Fruit fly (Drosophila melanogaster) whole organism, embryonic: Measurements from ENCODE around the gene CG8034.

Experiments used
- Adf1 ChIP-seq: fragments of 200-800 bp; sonication (Bioruptor generic); IDR thresholded peaks from 2 replicates; pipeline ENCODE4 v1.3.6; 2022; ENCODE audit warnings: missing biosample characterization, missing genetic modification characterization
- B-H2 ChIP-seq: fragments of 200-800 bp; sonication (Bioruptor generic); optimal IDR thresholded peaks from 2 replicates; lab custom pipeline; 2018; ENCODE audit warnings: missing biosample characterization, mild to moderate bottlenecking, missing genetic modification characterization
- CG10654 ChIP-seq: fragments of 200-800 bp; sonication (Bioruptor generic); optimal IDR thresholded peaks from 2 replicates; lab custom pipeline; 2016; ENCODE audit warnings: missing biosample characterization, missing genetic modification characterization
- CG11696 ChIP-seq: fragments of 200-800 bp; sonication (Bioruptor generic); IDR thresholded peaks from 2 replicates; pipeline ENCODE4 v1.3.6; 2022; ENCODE audit warnings: missing biosample characterization, missing genetic modification characterization
- CG13123 ChIP-seq: fragments of 200-800 bp; sonication (Bioruptor generic); optimal IDR thresholded peaks from 2 replicates; lab custom pipeline; 2016; ENCODE audit warnings: missing biosample characterization, missing genetic modification characterization
- CG13624 ChIP-seq: fragments of 200-800 bp; sonication (Bioruptor generic); optimal IDR thresholded peaks from 2 replicates; lab custom pipeline; 2016; ENCODE audit warnings: missing biosample characterization, missing genetic modification characterization
- CG15479 ChIP-seq: fragments of 200-800 bp; sonication (Bioruptor generic); optimal IDR thresholded peaks from 3 replicates; lab custom pipeline; 2019; ENCODE audit warnings: missing biosample characterization, mild to moderate bottlenecking, missing genetic modification characterization, moderate library complexity
- CG16779 ChIP-seq: fragments of 200-800 bp; sonication (Bioruptor generic); IDR thresholded peaks from 2 replicates; pipeline ENCODE4 v1.3.6; 2022; ENCODE audit warnings: missing biosample characterization, missing genetic modification characterization
- CG17328 ChIP-seq: fragments of 200-800 bp; sonication (Bioruptor generic); IDR thresholded peaks from 2 replicates; pipeline ENCODE4 v1.3.6; 2022; ENCODE audit warnings: missing biosample characterization, missing genetic modification characterization
- CG17361 ChIP-seq: fragments of 200-800 bp; sonication (Bioruptor generic); IDR thresholded peaks from 3 replicates; pipeline ENCODE4 v1.3.6; 2022; ENCODE audit warnings: missing biosample characterization, missing genetic modification characterization
- CG17385 ChIP-seq: fragments of 200-800 bp; sonication (Bioruptor generic); optimal IDR thresholded peaks from 3 replicates; lab custom pipeline; 2018; ENCODE audit warnings: missing biosample characterization, mild to moderate bottlenecking, missing genetic modification characterization
- CG2712 ChIP-seq: fragments of 200-800 bp; optimal IDR thresholded peaks from 3 replicates; lab custom pipeline; 2019; ENCODE audit warnings: missing biosample characterization, mild to moderate bottlenecking, missing genetic modification characterization, moderate library complexity
- CG43689 ChIP-seq: fragments of 200-800 bp; sonication (Bioruptor generic); IDR thresholded peaks from 2 replicates; pipeline ENCODE4 v1.3.6; 2022; ENCODE audit warnings: missing biosample characterization, missing genetic modification characterization
- CG6175 ChIP-seq: fragments of 200-800 bp; sonication (Bioruptor generic); IDR thresholded peaks from 3 replicates; pipeline ENCODE4 v1.3.6; 2022; ENCODE audit warnings: missing biosample characterization, missing genetic modification characterization
- CG6683 ChIP-seq: fragments of 200-800 bp; sonication (Bioruptor generic); optimal IDR thresholded peaks from 2 replicates; lab custom pipeline; 2017; ENCODE audit warnings: missing biosample characterization, mild to moderate bottlenecking, missing genetic modification characterization, missing genetic modification reagents
- CG7963 ChIP-seq: fragments of 200-800 bp; sonication (Bioruptor generic); IDR thresholded peaks from 3 replicates; pipeline ENCODE4 v1.3.6; 2022; ENCODE audit warnings: missing biosample characterization, missing genetic modification characterization; ENCODE audit not compliant: partially characterized antibody
- CG8388 ChIP-seq: fragments of 200-800 bp; sonication (Bioruptor generic); optimal IDR thresholded peaks from 2 replicates; lab custom pipeline; 2019; ENCODE audit warnings: missing biosample characterization, mild to moderate bottlenecking, missing genetic modification characterization, moderate library complexity
- CG8924 ChIP-seq: fragments of 200-800 bp; optimal IDR thresholded peaks from 3 replicates; lab custom pipeline; 2019; ENCODE audit warnings: missing biosample characterization, mild to moderate bottlenecking, missing genetic modification characterization, moderate library complexity
- CG9797 ChIP-seq: fragments of 200-800 bp; sonication (Bioruptor generic); optimal IDR thresholded peaks from 3 replicates; lab custom pipeline; 2018; ENCODE audit warnings: missing biosample characterization, mild to moderate bottlenecking, missing genetic modification characterization
- CG9876 ChIP-seq: fragments of 200-800 bp; sonication (Bioruptor generic); optimal IDR thresholded peaks from 2 replicates; lab custom pipeline; 2016; ENCODE audit warnings: missing biosample characterization, missing genetic modification characterization
- Dll ChIP-seq: fragments of 200-800 bp; sonication (Bioruptor generic); IDR thresholded peaks from 4 replicates; pipeline ENCODE4 v1.3.6; 2022; ENCODE audit warnings: missing biosample characterization, missing genetic modification characterization; ENCODE audit not compliant: partially characterized antibody
- Hmr ChIP-seq: fragments of 200-800 bp; sonication (Bioruptor generic); optimal IDR thresholded peaks from 3 replicates; lab custom pipeline; 2017; ENCODE audit warnings: mild to moderate bottlenecking, missing biosample characterization, missing genetic modification reagents, missing genetic modification characterization
- Lim3 ChIP-seq: fragments of 200-800 bp; sonication (Bioruptor generic); IDR thresholded peaks from 2 replicates; pipeline ENCODE4 v1.3.6; 2022; ENCODE audit warnings: missing biosample characterization, missing genetic modification characterization
- Lpt ChIP-seq: fragments of >200 bp; optimal IDR thresholded peaks from 2 replicates; lab custom pipeline; 2018; ENCODE audit warnings: missing biosample characterization, missing genetic modification characterization
- NC2α ChIP-seq: fragments of 200-800 bp; sonication (Bioruptor generic); optimal IDR thresholded peaks from 2 replicates; lab custom pipeline; 2016; ENCODE audit warnings: missing biosample characterization, missing genetic modification characterization
- Ravus ChIP-seq: fragments of 200-800 bp; sonication (Bioruptor generic); IDR thresholded peaks from 2 replicates; pipeline ENCODE4 v1.3.6; 2022; ENCODE audit warnings: missing biosample characterization, missing genetic modification characterization
- ash1 ChIP-seq: fragments of 200-800 bp; sonication (Bioruptor generic); optimal IDR thresholded peaks from 2 replicates; lab custom pipeline; 2018; ENCODE audit warnings: missing biosample characterization, mild to moderate bottlenecking, missing genetic modification characterization
- az2 ChIP-seq: fragments of 200-800 bp; sonication (Bioruptor generic); optimal IDR thresholded peaks from 3 replicates; lab custom pipeline; 2016; ENCODE audit warnings: missing biosample characterization, missing genetic modification characterization
- bbx ChIP-seq: fragments of 200-800 bp; sonication (Bioruptor generic); IDR thresholded peaks from 2 replicates; pipeline ENCODE4 v1.3.6; 2022; ENCODE audit warnings: missing biosample characterization, missing genetic modification characterization; ENCODE audit not compliant: partially characterized antibody
- cad ChIP-seq: fragments of >200 bp; optimal IDR thresholded peaks from 2 replicates; lab custom pipeline; 2017; ENCODE audit warnings: missing biosample characterization, missing genetic modification characterization
- corto ChIP-seq: fragments of 200-800 bp; sonication (Bioruptor generic); optimal IDR thresholded peaks from 2 replicates; lab custom pipeline; 2016; ENCODE audit warnings: missing biosample characterization, mild to moderate bottlenecking, missing genetic modification characterization, moderate library complexity
- crp ChIP-seq, 2 experiments: fragments of 200-800 bp; sonication (Bioruptor generic); optimal IDR thresholded peaks; 2 replicates in 1 of 2; 3 replicates in 1 of 2; lab custom pipeline; 2017; ENCODE audit warnings: missing biosample characterization in 2 of 2, missing genetic modification characterization in 2 of 2, mild to moderate bottlenecking in 1 of 2, moderate library complexity in 1 of 2
- cwo ChIP-seq: fragments of 200-800 bp; sonication (Bioruptor generic); optimal IDR thresholded peaks from 3 replicates; lab custom pipeline; 2017; ENCODE audit warnings: missing biosample characterization, missing genetic modification characterization, mild to moderate bottlenecking, moderate library complexity, missing genetic modification reagents
- eve ChIP-seq, 2 experiments: fragments of >200 bp; optimal IDR thresholded peaks; 2 replicates each; lab custom pipeline; 2017; ENCODE audit warnings: missing biosample characterization in 2 of 2, missing genetic modification characterization in 2 of 2
- ewg ChIP-seq: fragments of 200-800 bp; sonication (Bioruptor generic); optimal IDR thresholded peaks from 3 replicates; lab custom pipeline; 2017; ENCODE audit warnings: mild to moderate bottlenecking, missing biosample characterization, missing genetic modification reagents, missing genetic modification characterization
- fd102C ChIP-seq: fragments of 200-800 bp; sonication (Bioruptor generic); optimal IDR thresholded peaks from 2 replicates; lab custom pipeline; 2018; ENCODE audit warnings: missing biosample characterization, mild to moderate bottlenecking, missing genetic modification characterization, moderate library complexity
- ftz-f1 ChIP-seq: fragments of 200-800 bp; sonication (Bioruptor generic); optimal IDR thresholded peaks from 2 replicates; lab custom pipeline; 2016; ENCODE audit warnings: missing biosample characterization, missing genetic modification characterization
- hbn ChIP-seq: fragments of 200-800 bp; sonication (Bioruptor generic); IDR thresholded peaks from 2 replicates; pipeline ENCODE4 v1.3.6; 2022; ENCODE audit warnings: missing biosample characterization, missing genetic modification characterization; ENCODE audit not compliant: partially characterized antibody
- jumu ChIP-seq: fragments of 200-800 bp; sonication (Bioruptor generic); optimal IDR thresholded peaks from 3 replicates; lab custom pipeline; 2016; ENCODE audit warnings: missing biosample characterization, missing genetic modification characterization
- oc ChIP-seq: fragments of 200-800 bp; sonication (Bioruptor generic); optimal IDR thresholded peaks from 2 replicates; lab custom pipeline; 2018; ENCODE audit warnings: missing biosample characterization, mild to moderate bottlenecking, missing genetic modification characterization, moderate library complexity
- prd ChIP-seq, 3 experiments: fragments of >200 bp in 2 of 3; fragments of 200-800 bp in 1 of 3; sonication (Bioruptor generic) in 1 of 3; optimal IDR thresholded peaks in 2 of 3; IDR thresholded peaks in 1 of 3; 2 replicates in 2 of 3; 3 replicates in 1 of 3; pipeline versions ENCODE4 v1.3.6 to Lab custom; 2017 to 2022; ENCODE audit warnings: missing biosample characterization in 1 of 3, missing genetic modification characterization in 1 of 3
- pzg ChIP-seq: fragments of 200-800 bp; sonication (Bioruptor generic); optimal IDR thresholded peaks from 3 replicates; lab custom pipeline; 2018; ENCODE audit warnings: missing biosample characterization, mild to moderate bottlenecking, missing genetic modification characterization, moderate library complexity
- ssp ChIP-seq: fragments of 200-800 bp; sonication (Bioruptor generic); IDR thresholded peaks from 2 replicates; pipeline ENCODE4 v1.3.6; 2022; ENCODE audit warnings: missing biosample characterization, missing genetic modification characterization
- ttk ChIP-seq: fragments of 200-800 bp; sonication (Bioruptor generic); IDR thresholded peaks from 2 replicates; pipeline ENCODE4 v2.1.2; 2022; ENCODE audit warnings: missing biosample characterization, missing genetic modification characterization
- tup ChIP-seq: fragments of 200-800 bp; sonication (Bioruptor generic); optimal IDR thresholded peaks from 2 replicates; lab custom pipeline; 2016; ENCODE audit warnings: missing biosample characterization, mild to moderate bottlenecking, missing genetic modification characterization, moderate library complexity
- unc-4 ChIP-seq: fragments of 200-800 bp; sonication (Bioruptor generic); IDR thresholded peaks from 2 replicates; pipeline ENCODE4 v1.3.6; 2022; ENCODE audit warnings: missing biosample characterization, missing genetic modification characterization; ENCODE audit not compliant: partially characterized antibody
- vvl ChIP-seq: fragments of 200-800 bp; sonication (Bioruptor generic); IDR thresholded peaks from 2 replicates; pipeline ENCODE4 v1.3.6; 2022; ENCODE audit warnings: missing biosample characterization, missing genetic modification characterization

The CG8034 gene

dm6 chrX:19297899-19298784 lies at the start of gene CG8034 (continued):
- TF ChIP-seq cwo (GFP tag; lab: Kevin White, UChicago): peak; percentile 96
- peak; percentile 95 for TF ChIP-seq vvl (GFP tag; lab: Robert Waterston, UW)
- peak; percentile 68 for TF ChIP-seq CG43689 (GFP tag; lab: Robert Waterston, UW)
- TF ChIP-seq CG13123: peak; percentile 80
- TF ChIP-seq Adf1 (GFP tag; lab: Robert Waterston, UW): peak; percentile 96
- peak; percentile 24 for TF ChIP-seq pzg (GFP tag; lab: Kevin White, UChicago)
- TF ChIP-seq CG13624 (GFP tag; lab: Kevin White, UChicago): peak; percentile 97
- peak; percentile 65; the same call in 1 of the 2 replicates for TF ChIP-seq CG16779 (GFP tag; lab: Robert Waterston, UW)
- peak; percentile 92 for TF ChIP-seq ewg (GFP tag; lab: Kevin White, UChicago)
- no peak for TF ChIP-seq cad (GFP tag; lab: Kevin White, UChicago)
- peak; percentile 93 for TF ChIP-seq corto (GFP tag; lab: Kevin White, UChicago)
- 0 out of 3 replicates have a peak, but pooled peaks have one; percentile 7 for TF ChIP-seq CG7963 (GFP tag; lab: Robert Waterston, UW)
- peak; percentile 71; the same call in 1 of the 2 replicates for TF ChIP-seq Lim3 (GFP tag; lab: Robert Waterston, UW)
- TF ChIP-seq bbx (GFP tag; lab: Robert Waterston, UW): 0 out of 2 replicates have a peak, but pooled peaks have one; percentile 42
- TF ChIP-seq ash1: peak; percentile 64
- peak; percentile 87 for TF ChIP-seq ssp
- TF ChIP-seq Ravus: peak; percentile 71
- peak in 1 of 2 experiments; percentile 68 for TF ChIP-seq crp (GFP tag; optimal IDR thresholded peaks at IDR 0.05; lab: Kevin White, UChicago)
- peak; percentile 98 for TF ChIP-seq Hmr
- peak; percentile 65 to 97 for TF ChIP-seq eve (GFP tag; optimal IDR thresholded peaks at IDR 0.05; lab: Kevin White, UChicago)
- peak; percentile 77 for TF ChIP-seq NC2α (GFP tag; lab: Kevin White, UChicago)
- peak; percentile 77 for TF ChIP-seq CG11696 (GFP tag; lab: Robert Waterston, UW)
- peak; percentile 95 for TF ChIP-seq jumu
- peak; percentile 93 for TF ChIP-seq CG6683 (GFP tag; lab: Kevin White, UChicago)
- TF ChIP-seq B-H2 (GFP tag; lab: Kevin White, UChicago): peak; percentile 96
- TF ChIP-seq CG10654: peak; percentile 94
- TF ChIP-seq tup (GFP tag; lab: Kevin White, UChicago): peak; percentile 84
- peak; percentile 95 for TF ChIP-seq CG8388 (GFP tag; lab: Kevin White, UChicago)
- TF ChIP-seq CG9876 (GFP tag; lab: Kevin White, UChicago): peak; percentile 86
- TF ChIP-seq ftz-f1: peak; percentile 79
- peak; percentile 91 for TF ChIP-seq fd102C (GFP tag; lab: Kevin White, UChicago)
- TF ChIP-seq hbn (GFP tag; lab: Robert Waterston, UW): no peak
- TF ChIP-seq CG17361 (GFP tag; lab: Robert Waterston, UW): peak; percentile 97
- peak; percentile 61 for TF ChIP-seq CG9797 (GFP tag; lab: Kevin White, UChicago)
- TF ChIP-seq Dll (GFP tag; lab: Robert Waterston, UW): 0 out of 4 replicates have a peak, but pooled peaks have one; percentile 22
- TF ChIP-seq oc: peak; percentile 93
- TF ChIP-seq CG6175 (GFP tag; lab: Robert Waterston, UW): peak; percentile 90
- TF ChIP-seq Lpt (GFP tag; lab: Kevin White, UChicago): no peak
- TF ChIP-seq CG17328: peak; percentile 83
- peak; percentile 92 for TF ChIP-seq CG17385 (GFP tag; lab: Kevin White, UChicago)
- no peak for TF ChIP-seq prd (optimal IDR thresholded peaks at IDR 0.05; lab: Kevin White, UChicago)
- TF ChIP-seq prd (GFP tag; IDR thresholded peaks at IDR 0.05; lab: Robert Waterston, UW): peak; percentile 97
- TF ChIP-seq ttk (GFP tag; lab: Robert Waterston, UW): peak; percentile 91
- TF ChIP-seq az2 (GFP tag; lab: Kevin White, UChicago): peak; percentile 96
- peak; percentile 98 for TF ChIP-seq CG2712
- no peak for TF ChIP-seq unc-4 (GFP tag; lab: Robert Waterston, UW)
- TF ChIP-seq CG8924 (tag; lab: Kevin White, UChicago): peak; percentile 98
- TF ChIP-seq CG15479 (GFP tag; lab: Kevin White, UChicago): peak; percentile 39
